Worm (Caenorhabditis elegans) whole organism, early embryonic: ENCODE data around the gene faah-2.

Experiments
- B0310.2 ChIP-seq: sonication (generic microtip); optimal IDR thresholded peaks from 2 replicates; lab custom pipeline; 2016; ENCODE audit warnings: mild to moderate bottlenecking, missing genetic modification characterization, missing compliant biosample characterization
- F13C5.2 ChIP-seq: sonication (generic microtip); optimal IDR thresholded peaks from 2 replicates; lab custom pipeline; 2017; ENCODE audit warnings: mild to moderate bottlenecking, missing genetic modification characterization, inconsistent platforms, missing compliant biosample characterization
- aly-1 ChIP-seq: sonication (generic microtip); optimal IDR thresholded peaks from 2 replicates; lab custom pipeline; 2016; ENCODE audit warnings: missing genetic modification characterization, missing compliant biosample characterization
- ama-1 ChIP-seq: fragments of 150-350 bp; optimal IDR thresholded peaks from 2 replicates; lab custom pipeline; 2014
- ceh-13 ChIP-seq: fragments of 200-800 bp; sonication (Bioruptor generic); optimal IDR thresholded peaks from 2 replicates; lab custom pipeline; 2018; ENCODE audit warnings: mild to moderate bottlenecking, missing genetic modification characterization, missing compliant biosample characterization
- ceh-36 ChIP-seq: sonication (generic microtip); optimal IDR thresholded peaks from 2 replicates; lab custom pipeline; 2016; ENCODE audit warnings: missing genetic modification characterization, inconsistent platforms, missing compliant biosample characterization
- ets-7 ChIP-seq: sonication (generic microtip); optimal IDR thresholded peaks from 2 replicates; lab custom pipeline; 2016; ENCODE audit warnings: missing genotype, missing genetic modification characterization, missing compliant biosample characterization
- flt-1 ChIP-seq: fragments of 200-800 bp; sonication (Bioruptor generic); IDR thresholded peaks from 2 replicates; pipeline ENCODE4 v1.3.6; 2022; ENCODE audit warnings: missing genetic modification characterization, missing compliant biosample characterization
- hmbx-1 ChIP-seq: sonication (generic microtip); optimal IDR thresholded peaks from 2 replicates; lab custom pipeline; 2016; ENCODE audit warnings: mild to moderate bottlenecking, missing genetic modification characterization, missing compliant biosample characterization
- hmg-4 ChIP-seq: fragments of 200-800 bp; sonication (Bioruptor generic); optimal IDR thresholded peaks from 2 replicates; lab custom pipeline; 2018; ENCODE audit warnings: mild to moderate bottlenecking, missing genetic modification characterization, missing compliant biosample characterization
- hnd-1 ChIP-seq: sonication (generic microtip); optimal IDR thresholded peaks from 2 replicates; lab custom pipeline; 2016; ENCODE audit warnings: missing genetic modification characterization, missing compliant biosample characterization
- pes-1 ChIP-seq: fragments of 200-800 bp; sonication (Bioruptor generic); IDR thresholded peaks from 2 replicates; pipeline ENCODE4 v1.3.6; 2022; ENCODE audit warnings: missing genetic modification reagents, missing genetic modification characterization, missing compliant biosample characterization
- scrt-1 ChIP-seq: fragments of 200-800 bp; sonication (Bioruptor generic); IDR thresholded peaks from 2 replicates; pipeline ENCODE4 v1.3.6; 2022; ENCODE audit warnings: missing genetic modification characterization, missing compliant biosample characterization
- sea-1 ChIP-seq: fragments of 200-800 bp; sonication (Bioruptor generic); conservative IDR thresholded peaks from 2 replicates; pipeline ENCODE4 v1.3.6; 2022; ENCODE audit warnings: missing genetic modification characterization, missing compliant biosample characterization
- tbx-11 ChIP-seq: fragments of 200-800 bp; sonication (Bioruptor generic); IDR thresholded peaks from 2 replicates; pipeline ENCODE4 v1.3.6; 2022; ENCODE audit warnings: missing genetic modification characterization, missing compliant biosample characterization
- tbx-37 ChIP-seq: fragments of 200-800 bp; sonication (Bioruptor generic); conservative IDR thresholded peaks from 2 replicates; pipeline ENCODE4 v1.3.6; 2022; ENCODE audit warnings: missing genetic modification reagents, missing genetic modification characterization, missing compliant biosample characterization
- tra-4 ChIP-seq: sonication (generic microtip); optimal IDR thresholded peaks from 2 replicates; lab custom pipeline; 2017; ENCODE audit warnings: missing genetic modification characterization, missing compliant biosample characterization

Gene faah-2

ce11 chrIV:8152145-8152544, at the start of gene faah-2:
Gene faah-2 (plus strand): TSS chrIV:8152445.
- TF ChIP-seq B0310.2 (tag; lab: Kevin White, UChicago) (no peak), flt-1 (GFP tag; lab: Robert Waterston, UW) (no peak), hnd-1 (tag; lab: Kevin White, UChicago) (no peak), tbx-11 (GFP tag; lab: Robert Waterston, UW) (no peak), ceh-36 (no peak), F13C5.2 (no peak), ets-7 (tag; lab: Kevin White, UChicago) (no peak), ceh-13 (GFP tag; lab: Kevin White, UChicago) (no peak), ama-1 (lab: Kevin White, UChicago) (no peak), tra-4 (tag; lab: Kevin White, UChicago) (no peak)

ce11 chrIV:8103196-8103595, 49.0 kb upstream of the faah-2 start:
- TF ChIP-seq hmg-4 (GFP tag; lab: Kevin White, UChicago) (no peak), scrt-1 (GFP tag; lab: Robert Waterston, UW) (no peak), sea-1 (GFP tag; lab: Robert Waterston, UW) (no peak), B0310.2 (tag; lab: Kevin White, UChicago) (no peak), ama-1 (lab: Kevin White, UChicago) (no peak), hmbx-1 (tag; lab: Kevin White, UChicago) (no peak), F13C5.2 (no peak), aly-1 (tag; lab: Kevin White, UChicago) (no peak), flt-1 (GFP tag; lab: Robert Waterston, UW) (no peak), pes-1 (GFP tag; lab: Robert Waterston, UW) (no peak), ets-7 (tag; lab: Kevin White, UChicago) (no peak), ceh-36 (no peak), tbx-37 (GFP tag; lab: Robert Waterston, UW) (no peak), ceh-13 (GFP tag; lab: Kevin White, UChicago) (no peak), hnd-1 (tag; lab: Kevin White, UChicago) (no peak), tra-4 (tag; lab: Kevin White, UChicago) (no peak), tbx-11 (GFP tag; lab: Robert Waterston, UW) (no peak)

ce11 chrIV:8105083-8105482, 47.2 kb upstream of the faah-2 start:
- TF ChIP-seq sea-1 (GFP tag; lab: Robert Waterston, UW) = no peak
- TF ChIP-seq ceh-13 (GFP tag; lab: Kevin White, UChicago) = no peak
- no peak for TF ChIP-seq tbx-11 (GFP tag; lab: Robert Waterston, UW)

- TF ChIP-seq tbx-37 (GFP tag; lab: Robert Waterston, UW) (no peak), hnd-1 (tag; lab: Kevin White, UChicago) (no peak), ceh-13 (GFP tag; lab: Kevin White, UChicago) (no peak), sea-1 (GFP tag; lab: Robert Waterston, UW) (no peak), pes-1 (GFP tag; lab: Robert Waterston, UW) (no peak), aly-1 (tag; lab: Kevin White, UChicago) (no peak), hmbx-1 (tag; lab: Kevin White, UChicago) (no peak), tra-4 (tag; lab: Kevin White, UChicago) (no peak), ceh-36 (no peak), hmg-4 (GFP tag; lab: Kevin White, UChicago) (no peak), flt-1 (GFP tag; lab: Robert Waterston, UW) (no peak), ama-1 (lab: Kevin White, UChicago) (no peak), B0310.2 (tag; lab: Kevin White, UChicago) (no peak), ets-7 (tag; lab: Kevin White, UChicago) (no peak), scrt-1 (GFP tag; lab: Robert Waterston, UW) (no peak), tbx-11 (GFP tag; lab: Robert Waterston, UW) (no peak), F13C5.2 (no peak)
These were observed 44.7 kb upstream of the faah-2 start, which contains the start of gene rabs-5 for ce11 chrIV:8107502-8107901. Gene rabs-5 (minus strand): TSS chrIV:8107602.

- TF ChIP-seq ceh-36 = no peak
- TF ChIP-seq F13C5.2 = peak; percentile 27
These were observed 40.1 kb upstream of the faah-2 start, which contains the start of gene Y42H9AR.4 for ce11 chrIV:8112187-8112586. Gene Y42H9AR.4 (minus strand): TSS chrIV:8112218.

- TF ChIP-seq tbx-37 (GFP tag; lab: Robert Waterston, UW) (no peak), B0310.2 (tag; lab: Kevin White, UChicago) (no peak), pes-1 (GFP tag; lab: Robert Waterston, UW) (no peak), tbx-11 (GFP tag; lab: Robert Waterston, UW) (no peak), ets-7 (tag; lab: Kevin White, UChicago) (no peak), hnd-1 (tag; lab: Kevin White, UChicago) (no peak), sea-1 (GFP tag; lab: Robert Waterston, UW) (no peak), scrt-1 (GFP tag; lab: Robert Waterston, UW) (no peak), aly-1 (tag; lab: Kevin White, UChicago) (no peak), F13C5.2 (no peak), tra-4 (tag; lab: Kevin White, UChicago) (no peak), ceh-13 (GFP tag; lab: Kevin White, UChicago) (no peak), ama-1 (lab: Kevin White, UChicago) (no peak), ceh-36 (no peak), hmg-4 (GFP tag; lab: Kevin White, UChicago) (no peak)
These were observed 39.6 kb upstream of the faah-2 start for ce11 chrIV:8112646-8113045.

ce11 chrIV:8113161-8113560, 39.1 kb upstream of the faah-2 start, which contains the start of gene Y42H9AR.1:
Gene Y42H9AR.1 (plus strand): TSS chrIV:8113393.
- no peak for TF ChIP-seq scrt-1 (GFP tag; lab: Robert Waterston, UW)
- peak; percentile 3 for TF ChIP-seq F13C5.2

ce11 chrIV:8114535-8114934, 37.7 kb upstream of the faah-2 start:
- TF ChIP-seq scrt-1 (GFP tag; lab: Robert Waterston, UW) = no peak
- no peak for TF ChIP-seq pes-1 (GFP tag; lab: Robert Waterston, UW)
- TF ChIP-seq tbx-11 (GFP tag; lab: Robert Waterston, UW) = no peak
- TF ChIP-seq tbx-37 (GFP tag; lab: Robert Waterston, UW) = no peak
- no peak for TF ChIP-seq hmg-4 (GFP tag; lab: Kevin White, UChicago)
- no peak for TF ChIP-seq ama-1 (lab: Kevin White, UChicago)
- TF ChIP-seq B0310.2 (tag; lab: Kevin White, UChicago) = no peak
- TF ChIP-seq tra-4 (tag; lab: Kevin White, UChicago) = no peak
- no peak for TF ChIP-seq flt-1 (GFP tag; lab: Robert Waterston, UW)
- TF ChIP-seq F13C5.2 = no peak
- no peak for TF ChIP-seq sea-1 (GFP tag; lab: Robert Waterston, UW)
- TF ChIP-seq ceh-36 = no peak
- no peak for TF ChIP-seq hnd-1 (tag; lab: Kevin White, UChicago)
- TF ChIP-seq hmbx-1 (tag; lab: Kevin White, UChicago) = no peak
- no peak for TF ChIP-seq aly-1 (tag; lab: Kevin White, UChicago)
- TF ChIP-seq ets-7 (tag; lab: Kevin White, UChicago) = no peak
- TF ChIP-seq ceh-13 (GFP tag; lab: Kevin White, UChicago) = no peak
